Worm (Caenorhabditis elegans) whole organism, L2 larva: ENCODE results near the gene pqn-16.

Source experiments
- aly-2 ChIP-seq: fragments of 150-350 bp; optimal IDR thresholded peaks from 2 replicates; lab custom pipeline; 2014; ENCODE audit warnings: missing biosample characterization, missing genetic modification characterization
- ama-1 ChIP-seq: fragments of 150-350 bp; optimal IDR thresholded peaks from 2 replicates; lab custom pipeline; 2018; ENCODE audit warnings: inconsistent platforms
- lin-39 ChIP-seq: fragments of 150-350 bp; optimal IDR thresholded peaks from 2 replicates; lab custom pipeline; 2014; ENCODE audit warnings: missing biosample characterization, missing genetic modification reagents, missing genetic modification characterization
- nhr-10 ChIP-seq: sonication (generic microtip); optimal IDR thresholded peaks from 2 replicates; lab custom pipeline; 2017; ENCODE audit warnings: missing biosample characterization, missing genetic modification characterization
- nhr-12 ChIP-seq: fragments of 150-350 bp; optimal IDR thresholded peaks from 2 replicates; lab custom pipeline; 2014; ENCODE audit warnings: missing biosample characterization, missing genetic modification characterization

DNA sequence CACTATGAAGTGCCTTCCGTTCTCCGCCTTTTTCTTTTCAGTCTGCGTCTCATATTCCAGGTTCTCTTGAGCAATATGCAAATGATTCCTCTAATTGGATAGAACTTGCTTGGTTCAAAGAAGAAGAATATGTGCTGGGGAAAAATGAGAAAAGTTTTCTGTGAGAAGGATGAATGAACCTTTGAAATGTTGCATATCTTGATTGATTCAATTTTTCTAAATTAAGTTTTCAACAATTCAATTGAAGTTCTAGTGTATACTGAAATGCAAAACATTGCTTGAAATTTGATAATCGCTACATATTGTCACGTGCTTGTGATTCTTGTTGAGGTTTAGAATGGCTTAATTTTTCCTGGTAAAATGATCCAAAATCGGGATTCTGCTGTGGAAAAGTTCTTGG is 16.3 kb upstream of the pqn-16 start:
- TF ChIP-seq aly-2 (tag; lab: Kevin White, UChicago) = no peak
- TF ChIP-seq nhr-12 = no peak
- TF ChIP-seq ama-1 (lab: Kevin White, UChicago) = no peak
- TF ChIP-seq nhr-10 (tag; lab: Kevin White, UChicago) = no peak
- no peak for TF ChIP-seq lin-39 (tag; lab: Kevin White, UChicago)
